Worm (Caenorhabditis elegans): ENCODE measurements around the gene ergi-1.

The ergi-1 gene

ce11 chrX:2035172-2035571 lies at the start of gene ergi-1:
Gene ergi-1, minus strand, starts transcription at chrX:2035272.
- TF ChIP-seq sem-4 (tag; optimal IDR thresholded peaks at IDR 0.05) (no peak), nhr-25 (tag; optimal IDR thresholded peaks at IDR 0.05) (no peak), nhr-129 (tag; optimal IDR thresholded peaks at IDR 0.05) (no peak), elt-1 (tag; optimal IDR thresholded peaks at IDR 0.05) (no peak), C34F6.9 (tag; optimal IDR thresholded peaks at IDR 0.05) (no peak), lin-11 (tag; optimal IDR thresholded peaks at IDR 0.05) (no peak), crh-2 (tag; optimal IDR thresholded peaks at IDR 0.05) (no peak), R02D3.7 (tag; optimal IDR thresholded peaks at IDR 0.05) (no peak), fos-1 (tag; optimal IDR thresholded peaks at IDR 0.05) (no peak), unc-55 (GFP tag; optimal IDR thresholded peaks at IDR 0.05) (no peak), peb-1 (tag; optimal IDR thresholded peaks at IDR 0.05) (no peak), zag-1 (tag; optimal IDR thresholded peaks at IDR 0.05) (no peak), dmd-4 (tag; optimal IDR thresholded peaks at IDR 0.05) (no peak), nhr-11 (tag; optimal IDR thresholded peaks at IDR 0.05) (no peak), ceh-16 (tag; optimal IDR thresholded peaks at IDR 0.05) (no peak), F13H6.1 (tag; optimal IDR thresholded peaks at IDR 0.05) (no peak), ceh-82 (tag; optimal IDR thresholded peaks at IDR 0.05) (no peak), egl-27 (tag; optimal IDR thresholded peaks at IDR 0.05) (no peak)

ce11 chrX:2084019-2084418 lies 48.9 kb upstream of the ergi-1 start, which contains the start of gene F49H12.3:
Gene F49H12.3, plus strand, starts transcription at chrX:2084375.
- TF ChIP-seq mbf-1 (tag; optimal IDR thresholded peaks at IDR 0.05) (no peak), ceh-16 (tag; optimal IDR thresholded peaks at IDR 0.05) (no peak), peb-1 (tag; optimal IDR thresholded peaks at IDR 0.05) (no peak), unc-62 (GFP tag; optimal IDR thresholded peaks at IDR 0.05) (no peak), crh-2 (tag; optimal IDR thresholded peaks at IDR 0.05) (no peak), lsy-2 (tag; optimal IDR thresholded peaks at IDR 0.05) (no peak)

- TF ChIP-seq blmp-1 (tag; optimal IDR thresholded peaks at IDR 0.05; ENCODE audit: insufficient read depth) (no peak), nhr-21 (tag; optimal IDR thresholded peaks at IDR 0.05) (no peak), C34F6.9 (tag; optimal IDR thresholded peaks at IDR 0.05) (no peak)
Observed at ce11 chrX:2079536-2079935, 44.5 kb upstream of the ergi-1 start, which contains the start of gene F49H12.4. Gene F49H12.4, plus strand, starts transcription at chrX:2079836.

ce11 chrX:2078822-2079221 lies 43.8 kb upstream of the ergi-1 start:
- TF ChIP-seq unc-62 (GFP tag; optimal IDR thresholded peaks at IDR 0.05) (no peak), dmd-4 (tag; optimal IDR thresholded peaks at IDR 0.05) (no peak), mbf-1 (tag; optimal IDR thresholded peaks at IDR 0.05) (no peak)

- no peak for TF ChIP-seq blmp-1 (tag; optimal IDR thresholded peaks at IDR 0.05; ENCODE audit: insufficient read depth)
- no peak for TF ChIP-seq lin-13 (GFP tag; optimal IDR thresholded peaks at IDR 0.05)
- peak; percentile 13 for TF ChIP-seq sma-9 (GFP tag; optimal IDR thresholded peaks at IDR 0.05)
- TF ChIP-seq sma-9 (tag; optimal IDR thresholded peaks at IDR 0.05), result no peak
- no peak for TF ChIP-seq unc-39 (tag; optimal IDR thresholded peaks at IDR 0.05)
- no peak for TF ChIP-seq snpc-4 (tag; optimal IDR thresholded peaks at IDR 0.05)
- no peak for TF ChIP-seq nhr-21 (tag; optimal IDR thresholded peaks at IDR 0.05)
- no peak for TF ChIP-seq elt-1 (tag; optimal IDR thresholded peaks at IDR 0.05)
- no peak for TF ChIP-seq fos-1 (tag; optimal IDR thresholded peaks at IDR 0.05)
- TF ChIP-seq dmd-4 (tag; optimal IDR thresholded peaks at IDR 0.05), result no peak
- no peak for TF ChIP-seq ztf-1 (GFP tag; conservative IDR thresholded peaks at IDR 0.05)
- TF ChIP-seq sem-4 (tag; optimal IDR thresholded peaks at IDR 0.05), result no peak
- no peak for TF ChIP-seq sma-3 (GFP tag; optimal IDR thresholded peaks at IDR 0.05)
- peak; percentile 27 for TF ChIP-seq nhr-25 (tag; optimal IDR thresholded peaks at IDR 0.05)
- no peak for TF ChIP-seq mbf-1 (tag; optimal IDR thresholded peaks at IDR 0.05)
- TF ChIP-seq mab-5 (tag; optimal IDR thresholded peaks at IDR 0.05), result no peak
- TF ChIP-seq gmeb-1 (tag; optimal IDR thresholded peaks at IDR 0.05), result no peak
- no peak for TF ChIP-seq nhr-77 (tag; optimal IDR thresholded peaks at IDR 0.05)
- no peak for TF ChIP-seq nhr-11 (tag; optimal IDR thresholded peaks at IDR 0.05)
- TF ChIP-seq nhr-23 (tag; optimal IDR thresholded peaks at IDR 0.05), result no peak
- TF ChIP-seq nhr-129 (tag; optimal IDR thresholded peaks at IDR 0.05), result peak; percentile 26
- TF ChIP-seq lin-39 (tag; optimal IDR thresholded peaks at IDR 0.05), result no peak
- TF ChIP-seq R02D3.7 (tag; optimal IDR thresholded peaks at IDR 0.05), result no peak
Observed at ce11 chrX:2075169-2075568, 40.1 kb upstream of the ergi-1 start.

Measured in whole organism, L2 larva.